Worm (Caenorhabditis elegans) whole organism, L2 larva: ENCODE results near the gene F58E1.13.

Source experiments
- F13H6.1 ChIP-seq: sonication (generic microtip); optimal IDR thresholded peaks from 2 replicates; lab custom pipeline; 2016; ENCODE audit warnings: missing genetic modification characterization, missing compliant biosample characterization
- R02D3.7 ChIP-seq: fragments of 150-350 bp; optimal IDR thresholded peaks from 2 replicates; lab custom pipeline; 2014; ENCODE audit warnings: missing biosample characterization, missing genetic modification characterization
- ZK546.5 ChIP-seq: sonication (generic microtip); optimal IDR thresholded peaks from 2 replicates; lab custom pipeline; 2017; ENCODE audit warnings: missing biosample characterization, missing genetic modification characterization
- alr-1 ChIP-seq: fragments of 150-350 bp; optimal IDR thresholded peaks from 2 replicates; lab custom pipeline; 2014; ENCODE audit warnings: missing biosample characterization, missing genetic modification characterization
- ama-1 ChIP-seq: fragments of 150-350 bp; optimal IDR thresholded peaks from 2 replicates; lab custom pipeline; 2018; ENCODE audit warnings: inconsistent platforms
- blmp-1 ChIP-seq: sonication (generic microtip); optimal IDR thresholded peaks from 2 replicates; lab custom pipeline; 2017; ENCODE audit warnings: missing genetic modification characterization, mild to moderate bottlenecking, missing compliant biosample characterization, antibody characterized with exemption, moderate library complexity; ENCODE audit not compliant: insufficient read depth
- ceh-16 ChIP-seq: fragments of 150-350 bp; optimal IDR thresholded peaks from 2 replicates; lab custom pipeline; 2014; ENCODE audit warnings: missing biosample characterization, missing genetic modification characterization
- ceh-82 ChIP-seq: fragments of 150-350 bp; optimal IDR thresholded peaks from 2 replicates; lab custom pipeline; 2014; ENCODE audit warnings: missing biosample characterization, missing genetic modification characterization
- crh-2 ChIP-seq: sonication (generic microtip); optimal IDR thresholded peaks from 2 replicates; lab custom pipeline; 2017; ENCODE audit warnings: missing biosample characterization, missing genetic modification characterization
- egl-27 ChIP-seq: sonication (generic microtip); optimal IDR thresholded peaks from 3 replicates; lab custom pipeline; 2017; ENCODE audit warnings: missing biosample characterization, missing genetic modification reagents, missing genetic modification characterization
- elt-3 ChIP-seq: sonication (generic microtip); optimal IDR thresholded peaks from 2 replicates; lab custom pipeline; 2017; ENCODE audit warnings: missing biosample characterization, missing genetic modification characterization
- fos-1 ChIP-seq: fragments of 150-350 bp; optimal IDR thresholded peaks from 2 replicates; lab custom pipeline; 2014; ENCODE audit warnings: missing biosample characterization, missing genetic modification characterization
- gmeb-1 ChIP-seq: fragments of 150-350 bp; optimal IDR thresholded peaks from 2 replicates; lab custom pipeline; 2014; ENCODE audit warnings: missing biosample characterization, missing genetic modification characterization
- lin-11 ChIP-seq: fragments of 150-350 bp; sonication (generic microtip); optimal IDR thresholded peaks from 2 replicates; lab custom pipeline; 2014; ENCODE audit warnings: missing biosample characterization, missing genetic modification characterization, inconsistent platforms, mixed read lengths
- lin-39 ChIP-seq: fragments of 150-350 bp; optimal IDR thresholded peaks from 2 replicates; lab custom pipeline; 2014; ENCODE audit warnings: missing biosample characterization, missing genetic modification reagents, missing genetic modification characterization
- lsy-2 ChIP-seq, 2 experiments: fragments of 150-350 bp in 1 of 2; sonication (generic microtip) in 1 of 2; optimal IDR thresholded peaks; 2 replicates each; lab custom pipeline; 2014 to 2017; ENCODE audit warnings: missing biosample characterization in 2 of 2, missing genetic modification characterization in 2 of 2
- mbf-1 ChIP-seq: sonication (generic microtip); optimal IDR thresholded peaks from 2 replicates; lab custom pipeline; 2017; ENCODE audit warnings: missing biosample characterization, missing genetic modification characterization
- nhr-10 ChIP-seq: sonication (generic microtip); optimal IDR thresholded peaks from 2 replicates; lab custom pipeline; 2017; ENCODE audit warnings: missing biosample characterization, missing genetic modification characterization
- nhr-12 ChIP-seq: fragments of 150-350 bp; optimal IDR thresholded peaks from 2 replicates; lab custom pipeline; 2014; ENCODE audit warnings: missing biosample characterization, missing genetic modification characterization
- nhr-129 ChIP-seq: fragments of 150-350 bp; optimal IDR thresholded peaks from 2 replicates; lab custom pipeline; 2014; ENCODE audit warnings: missing biosample characterization, missing genetic modification characterization
- nhr-21 ChIP-seq: fragments of 150-350 bp; optimal IDR thresholded peaks from 2 replicates; lab custom pipeline; 2014; ENCODE audit warnings: missing biosample characterization, missing genetic modification characterization
- nhr-23 ChIP-seq: fragments of 150-350 bp; optimal IDR thresholded peaks from 2 replicates; lab custom pipeline; 2014; ENCODE audit warnings: missing biosample characterization, missing genetic modification reagents, missing genetic modification characterization
- nhr-237 ChIP-seq: fragments of 150-350 bp; optimal IDR thresholded peaks from 2 replicates; lab custom pipeline; 2014; ENCODE audit warnings: missing biosample characterization, missing genetic modification characterization
- nhr-77 ChIP-seq: fragments of 150-350 bp; optimal IDR thresholded peaks from 2 replicates; lab custom pipeline; 2014; ENCODE audit warnings: missing biosample characterization, missing genetic modification characterization
- sem-4 ChIP-seq: fragments of 150-350 bp; optimal IDR thresholded peaks from 2 replicates; lab custom pipeline; 2014; ENCODE audit warnings: missing biosample characterization, missing genetic modification reagents, missing genetic modification characterization
- sma-3 ChIP-seq: sonication (generic microtip); optimal IDR thresholded peaks from 2 replicates; lab custom pipeline; 2016; ENCODE audit warnings: missing genetic modification reagents, missing genetic modification characterization, missing compliant biosample characterization
- sma-9 ChIP-seq, 2 experiments: fragments of 150-350 bp in 1 of 2; sonication (generic microtip) in 1 of 2; optimal IDR thresholded peaks; 2 replicates each; lab custom pipeline; 2014 to 2016; ENCODE audit warnings: missing genetic modification characterization in 2 of 2, mild to moderate bottlenecking in 1 of 2, missing biosample characterization in 1 of 2, missing compliant biosample characterization in 1 of 2, missing genetic modification reagents in 1 of 2, moderate library complexity in 1 of 2
- snpc-4 ChIP-seq: fragments of 150-350 bp; optimal IDR thresholded peaks from 2 replicates; lab custom pipeline; 2014; ENCODE audit warnings: missing biosample characterization, missing genetic modification characterization
- unc-39 ChIP-seq: fragments of 150-350 bp; optimal IDR thresholded peaks from 2 replicates; lab custom pipeline; 2014; ENCODE audit warnings: missing biosample characterization, missing genetic modification characterization
- unc-62 ChIP-seq: fragments of 150-350 bp; optimal IDR thresholded peaks from 2 replicates; lab custom pipeline; 2014; ENCODE audit warnings: missing biosample characterization, missing genetic modification reagents, missing genetic modification characterization
- ztf-11 ChIP-seq: sonication (generic microtip); optimal IDR thresholded peaks from 2 replicates; lab custom pipeline; 2017; ENCODE audit warnings: missing biosample characterization, missing genetic modification characterization

F58E1.13 gene

DNA sequence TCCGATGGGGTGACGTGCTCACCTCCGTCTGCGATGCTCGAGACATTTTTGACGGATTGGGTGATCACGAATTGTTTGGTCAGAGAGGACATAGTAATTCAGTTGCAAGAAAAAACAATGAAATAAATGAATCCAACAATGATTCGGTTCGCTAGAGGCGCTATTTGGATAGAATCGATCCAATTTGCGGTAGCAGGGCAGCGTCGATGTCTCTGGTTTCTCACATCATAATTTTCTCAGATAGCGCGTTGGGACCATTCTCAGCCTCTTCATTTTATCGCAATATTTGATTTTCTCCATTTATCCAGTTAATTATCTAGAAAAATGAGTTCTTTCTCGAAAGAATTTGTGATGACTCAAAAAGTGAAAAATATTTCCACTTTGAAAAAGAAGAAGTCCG lies 10.7 kb upstream of the F58E1.13 start, which contains the start of gene sdz-18:
Gene sdz-18 (minus strand): TSS at position 101 of the 400 bp plus-strand sequence.
- TF ChIP-seq nhr-21 (tag; lab: Kevin White, UChicago) (no peak), blmp-1 (tag; lab: Kevin White, UChicago) (no peak), nhr-10 (tag; lab: Kevin White, UChicago) (no peak), ZK546.5 (tag; lab: Kevin White, UChicago) (no peak)

- TF ChIP-seq ceh-16 (no peak), ama-1 (lab: Kevin White, UChicago) (no peak), sma-3 (no peak), ztf-11 (tag; lab: Kevin White, UChicago) (no peak), nhr-129 (no peak), nhr-237 (tag; lab: Kevin White, UChicago) (no peak), F13H6.1 (no peak)
- TF ChIP-seq, all 48 proteins: peak for 0
These were observed 7.7 kb upstream of the F58E1.13 start, which contains the start of gene fbxb-47 for ce11 chrII:1703363-1703762. Gene fbxb-47 (minus strand): TSS chrII:1703463.

DNA sequence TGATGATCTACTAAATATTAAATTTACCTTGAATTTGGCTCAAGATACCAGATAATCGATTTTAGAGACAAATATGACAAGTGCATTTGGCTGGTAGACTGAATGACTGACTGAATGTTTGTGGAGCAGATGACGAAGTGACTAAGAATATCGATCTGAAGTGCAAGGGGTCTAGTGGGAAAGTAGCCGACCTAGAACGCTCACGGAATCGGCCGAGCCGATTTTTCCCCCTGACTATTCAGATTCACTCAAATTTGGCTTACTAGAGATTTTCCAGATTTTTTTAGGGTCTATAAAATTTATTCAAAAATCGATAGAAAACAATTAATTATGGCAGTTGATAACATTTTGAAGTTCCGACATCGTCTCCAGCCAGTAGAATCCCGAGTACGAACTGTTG lies 1.1 kb downstream of the F58E1.13 start, which contains the start of gene fbxc-26:
Gene fbxc-26 (minus strand): TSS at position 101 of the 400 bp plus-strand sequence.
- TF ChIP-seq snpc-4 (tag; lab: Kevin White, UChicago) (no peak), nhr-12 (no peak), nhr-237 (tag; lab: Kevin White, UChicago) (no peak), unc-62 (GFP tag; lab: Kevin White, UChicago) (no peak), fos-1 (tag; lab: Kevin White, UChicago) (no peak), gmeb-1 (tag; lab: Kevin White, UChicago) (no peak), nhr-23 (tag; lab: Kevin White, UChicago) (no peak), nhr-77 (tag; lab: Kevin White, UChicago) (no peak), F13H6.1 (no peak), elt-3 (tag; lab: Kevin White, UChicago) (no peak), lin-11 (tag; lab: Kevin White, UChicago) (no peak), R02D3.7 (tag; lab: Kevin White, UChicago) (no peak), lin-39 (no peak), crh-2 (tag; lab: Kevin White, UChicago) (no peak), nhr-10 (tag; lab: Kevin White, UChicago) (no peak), lsy-2 (tag; optimal IDR thresholded peaks at IDR 0.05; lab: Kevin White, UChicago) (no peak)
- TF ChIP-seq, all 48 proteins: peak for 0

- TF ChIP-seq unc-39 (tag; lab: Kevin White, UChicago) (no peak), sma-9 (GFP tag; optimal IDR thresholded peaks at IDR 0.05; lab: Kevin White, UChicago) (no peak), sma-9 (tag; optimal IDR thresholded peaks at IDR 0.05; lab: Kevin White, UChicago) (no peak)
These were observed 2.8 kb downstream of the F58E1.13 start, which contains the start of gene fbxc-21 for ce11 chrII:1692827-1693226. Gene fbxc-21 (minus strand): TSS chrII:1692927.

DNA sequence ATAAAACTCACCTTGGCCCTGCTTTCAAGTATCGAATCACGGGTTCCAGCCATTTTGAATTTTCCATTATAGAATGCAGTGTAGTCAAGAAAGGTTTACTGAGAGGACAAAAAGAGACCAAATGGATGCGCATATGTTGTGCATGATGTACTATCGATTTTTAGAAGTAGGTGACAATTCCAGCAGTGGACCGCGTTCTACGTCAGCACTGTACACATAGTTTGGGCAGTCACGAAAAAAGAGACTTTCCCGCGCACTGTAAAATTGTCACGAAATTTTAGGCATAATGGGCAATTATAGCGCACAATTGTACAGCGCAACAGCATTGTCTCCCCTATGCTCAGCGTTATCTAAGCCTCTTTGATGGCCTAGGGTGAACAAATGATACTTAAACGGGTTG lies 4.7 kb downstream of the F58E1.13 start, which contains the start of gene fbxc-22:
Gene fbxc-22 (minus strand): TSS at position 101 of the 400 bp plus-strand sequence.
- TF ChIP-seq ama-1 (lab: Kevin White, UChicago): no peak
- no peak for TF ChIP-seq blmp-1 (tag; lab: Kevin White, UChicago)
- no peak for TF ChIP-seq sem-4 (tag; lab: Kevin White, UChicago)
- TF ChIP-seq alr-1 (tag; lab: Kevin White, UChicago): no peak
- no peak for TF ChIP-seq mbf-1 (tag; lab: Kevin White, UChicago)
- no peak for TF ChIP-seq gmeb-1 (tag; lab: Kevin White, UChicago)
- TF ChIP-seq nhr-77 (tag; lab: Kevin White, UChicago): no peak
- TF ChIP-seq lin-11 (tag; lab: Kevin White, UChicago): no peak
- TF ChIP-seq egl-27 (tag; lab: Kevin White, UChicago): no peak
- TF ChIP-seq unc-39 (tag; lab: Kevin White, UChicago): no peak
- no peak for TF ChIP-seq nhr-237 (tag; lab: Kevin White, UChicago)
- TF ChIP-seq nhr-10 (tag; lab: Kevin White, UChicago): no peak
- TF ChIP-seq ceh-82 (tag; lab: Kevin White, UChicago): no peak
- TF ChIP-seq nhr-21 (tag; lab: Kevin White, UChicago): no peak

ce11 chrII:1688813-1689212 lies 6.9 kb downstream of the F58E1.13 start, which contains the start of the genes fbxb-18 and fbxb-19:
Gene fbxb-18 (minus strand): TSS chrII:1688913.
Gene fbxb-19 (minus strand): TSS chrII:1689181.
- no peak for TF ChIP-seq gmeb-1 (tag; lab: Kevin White, UChicago)
- TF ChIP-seq ceh-16: no peak
- no peak for TF ChIP-seq fos-1 (tag; lab: Kevin White, UChicago)
